Worm (Caenorhabditis elegans): Measurements from ENCODE around the gene ccm-2.

The ccm-2 gene

DNA sequence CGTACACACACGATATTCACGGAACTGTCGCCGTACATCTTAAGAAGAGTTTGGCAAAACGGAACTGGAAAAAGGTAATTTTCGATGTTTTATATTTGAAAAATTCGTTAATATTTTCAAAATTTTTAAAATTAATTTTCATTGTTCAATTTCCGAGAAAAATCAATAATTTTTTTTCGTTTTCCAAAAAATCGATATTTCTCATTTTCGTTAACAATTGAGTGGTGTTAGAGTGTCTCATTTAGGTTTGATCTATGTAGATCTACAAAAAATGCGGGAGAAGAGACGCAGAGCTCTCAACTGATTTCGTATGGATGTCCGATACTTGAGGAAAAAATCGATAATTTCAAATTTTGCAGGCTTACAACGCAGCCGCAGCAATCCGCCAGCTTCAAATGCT lies 1.3 kb upstream of the ccm-2 start:
- TF ChIP-seq sox-4 (tag; optimal IDR thresholded peaks at IDR 0.05), result no peak
- no peak for TF ChIP-seq C16A3.4 (tag; optimal IDR thresholded peaks at IDR 0.05)
- TF ChIP-seq swsn-7 (tag; optimal IDR thresholded peaks at IDR 0.05), result no peak
- no peak for TF ChIP-seq snu-23 (GFP tag; optimal IDR thresholded peaks at IDR 0.05)
- no peak for TF ChIP-seq efl-1 (optimal IDR thresholded peaks at IDR 0.05)
- no peak for TF ChIP-seq efl-1 (GFP tag; optimal IDR thresholded peaks at IDR 0.05 in 1 of 2)
- no peak for TF ChIP-seq nhr-47 (tag; optimal IDR thresholded peaks at IDR 0.05)
- TF ChIP-seq mef-2 (tag; optimal IDR thresholded peaks at IDR 0.05), result no peak
- no peak for TF ChIP-seq ces-1 (GFP tag; optimal IDR thresholded peaks at IDR 0.05)
- no peak for TF ChIP-seq ceh-63 (GFP tag; optimal IDR thresholded peaks at IDR 0.05)
- no peak for TF ChIP-seq zag-1 (tag; optimal IDR thresholded peaks at IDR 0.05)
- no peak for TF ChIP-seq fos-1 (tag; optimal IDR thresholded peaks at IDR 0.05)
- no peak for TF ChIP-seq Y116A8C.19 (tag; optimal IDR thresholded peaks at IDR 0.05; ENCODE audit: borderline replicate concordance)
- no peak for TF ChIP-seq pag-3 (tag; optimal IDR thresholded peaks at IDR 0.05; ENCODE audit: borderline replicate concordance, insufficient read depth)
- no peak for TF ChIP-seq skn-1 (tag; optimal IDR thresholded peaks at IDR 0.05)
- no peak for TF ChIP-seq ama-1 (optimal IDR thresholded peaks at IDR 0.05)
- no peak for TF ChIP-seq lin-35 (GFP tag; optimal IDR thresholded peaks at IDR 0.05)

DNA sequence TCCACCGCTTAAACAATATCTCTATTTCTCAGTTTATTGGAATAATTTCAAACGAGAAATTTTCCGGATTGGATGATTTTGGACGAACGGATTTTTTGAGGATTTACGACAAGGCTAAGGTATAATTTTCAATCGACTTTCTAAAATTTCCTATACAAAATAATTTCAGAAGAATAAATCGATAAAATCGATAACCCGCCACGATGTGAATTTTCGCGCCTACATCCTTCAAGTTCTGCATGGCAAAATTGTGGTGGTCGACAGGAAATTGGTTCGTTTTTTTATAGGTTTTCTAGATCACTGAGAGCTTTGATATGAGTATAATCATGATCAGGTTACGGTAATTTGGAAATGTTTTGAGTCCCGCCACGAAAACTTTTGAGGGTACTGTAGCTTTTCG lies 544 bp downstream of the ccm-2 start:
- no peak for TF ChIP-seq nhr-84 (tag; optimal IDR thresholded peaks at IDR 0.05)
- TF ChIP-seq sox-4 (tag; optimal IDR thresholded peaks at IDR 0.05), result no peak
- no peak for TF ChIP-seq ets-5 (GFP tag; IDR thresholded peaks at IDR 0.05)
- TF ChIP-seq tbx-2 (tag; optimal IDR thresholded peaks at IDR 0.05), result no peak
- TF ChIP-seq efl-1 (optimal IDR thresholded peaks at IDR 0.05), result no peak
- TF ChIP-seq efl-1 (GFP tag; optimal IDR thresholded peaks at IDR 0.05 in 1 of 2), result no peak
- no peak for TF ChIP-seq nhr-90 (tag; optimal IDR thresholded peaks at IDR 0.05; ENCODE audit: poor library complexity)
- TF ChIP-seq ztf-4 (tag; optimal IDR thresholded peaks at IDR 0.05), result no peak
- no peak for TF ChIP-seq mef-2 (tag; optimal IDR thresholded peaks at IDR 0.05)
- no peak for TF ChIP-seq lin-13 (GFP tag; optimal IDR thresholded peaks at IDR 0.05)
- TF ChIP-seq jun-1 (tag; optimal IDR thresholded peaks at IDR 0.05), result no peak
- TF ChIP-seq elt-3 (tag; optimal IDR thresholded peaks at IDR 0.05), result no peak
- TF ChIP-seq grh-1 (GFP tag; IDR thresholded peaks at IDR 0.05), result no peak
- no peak for TF ChIP-seq ama-1 (optimal IDR thresholded peaks at IDR 0.05)
- no peak for TF ChIP-seq skn-1 (tag; optimal IDR thresholded peaks at IDR 0.05)
- no peak for TF ChIP-seq fkh-8 (tag; optimal IDR thresholded peaks at IDR 0.05)
- no peak for TF ChIP-seq nhr-19 (GFP tag; conservative IDR thresholded peaks at IDR 0.05)
- no peak for TF ChIP-seq dsc-1 (tag; optimal IDR thresholded peaks at IDR 0.05)
- no peak for TF ChIP-seq tlp-1 (tag; optimal IDR thresholded peaks at IDR 0.05)

DNA sequence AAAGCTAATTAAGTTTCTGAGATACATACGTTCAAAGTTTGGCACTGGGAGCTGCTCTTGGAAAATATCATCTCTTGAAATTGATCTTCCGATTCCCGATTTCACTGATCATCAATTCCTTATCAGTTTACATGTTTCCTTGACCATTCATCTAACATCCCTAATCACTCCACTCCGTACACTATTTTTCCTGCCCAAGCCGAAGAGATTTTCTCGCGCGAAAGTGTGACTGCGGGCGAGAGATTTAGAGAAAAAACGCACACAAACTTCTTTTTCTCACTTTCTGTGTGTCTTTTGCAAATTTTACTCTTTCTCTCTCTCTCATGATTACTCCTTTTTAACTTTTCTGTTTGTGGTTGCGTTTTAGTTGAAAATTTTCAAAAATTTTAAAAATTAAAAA lies 2.7 kb downstream of the ccm-2 start:
- TF ChIP-seq sup-37 (GFP tag; optimal IDR thresholded peaks at IDR 0.05) (no peak), grh-1 (GFP tag; IDR thresholded peaks at IDR 0.05) (no peak), elt-2 (tag; optimal IDR thresholded peaks at IDR 0.05) (peak; percentile 73), nhr-19 (GFP tag; conservative IDR thresholded peaks at IDR 0.05) (peak; percentile 26), zag-1 (tag; optimal IDR thresholded peaks at IDR 0.05) (no peak), aha-1 (tag; optimal IDR thresholded peaks at IDR 0.05) (no peak), nhr-20 (tag; optimal IDR thresholded peaks at IDR 0.05) (peak; percentile 75), elt-3 (tag; optimal IDR thresholded peaks at IDR 0.05) (peak in 5 of 6 experiments; percentile 23 to 86 (median 50)), nhr-47 (tag; optimal IDR thresholded peaks at IDR 0.05) (peak; percentile 47), lsy-2 (tag; optimal IDR thresholded peaks at IDR 0.05) (peak; percentile 25 to 60), nhr-85 (tag) (peak; percentile 70), lir-3 (tag; optimal IDR thresholded peaks at IDR 0.05; ENCODE audit: poor library complexity) (no peak), tbx-2 (tag; optimal IDR thresholded peaks at IDR 0.05) (peak; percentile 67), unc-30 (tag; optimal IDR thresholded peaks at IDR 0.05) (no peak), ceh-8 (GFP tag; optimal IDR thresholded peaks at IDR 0.05) (no peak), nhr-90 (tag; optimal IDR thresholded peaks at IDR 0.05; ENCODE audit: poor library complexity) (peak; percentile 14), swsn-7 (tag; optimal IDR thresholded peaks at IDR 0.05) (peak; percentile 14), snu-23 (GFP tag; optimal IDR thresholded peaks at IDR 0.05) (peak; percentile 69), pag-3 (tag; optimal IDR thresholded peaks at IDR 0.05; ENCODE audit: borderline replicate concordance, insufficient read depth) (peak; percentile 32), isw-1 (GFP tag; IDR thresholded peaks at IDR 0.05) (no peak), nhr-71 (tag; optimal IDR thresholded peaks at IDR 0.05) (peak; percentile 70), nhr-28 (tag; optimal IDR thresholded peaks at IDR 0.05) (no peak), ceh-82 (tag; optimal IDR thresholded peaks at IDR 0.05) (peak in 1 of 3 experiments; percentile 29), ceh-63 (GFP tag; optimal IDR thresholded peaks at IDR 0.05) (no peak), nhr-76 (tag; optimal IDR thresholded peaks at IDR 0.05) (no peak), dpl-1 (GFP tag; optimal IDR thresholded peaks at IDR 0.05) (peak in 2 of 3 experiments; percentile 22 to 29), efl-1 (optimal IDR thresholded peaks at IDR 0.05) (peak; percentile 19 to 41), efl-1 (GFP tag; optimal IDR thresholded peaks at IDR 0.05 in 1 of 2) (peak; percentile 11 to 64), lin-39 (tag; optimal IDR thresholded peaks at IDR 0.05) (no peak), mdl-1 (tag; optimal IDR thresholded peaks at IDR 0.05) (peak in 1 of 2 experiments; percentile 55), unc-98 (GFP tag; IDR thresholded peaks at IDR 0.05) (no peak), fos-1 (tag; optimal IDR thresholded peaks at IDR 0.05) (peak; percentile 43)

All from whole organism, L1 larva.